Worm (Caenorhabditis elegans) whole organism, L4 larva: ENCODE results near the gene ipla-2.

Source experiments
- ZK546.5 ChIP-seq, 2 experiments: sonication (generic microtip); optimal IDR thresholded peaks; 2 replicates each; lab custom pipeline; 2017; ENCODE audit warnings: missing biosample characterization in 2 of 2, missing genetic modification characterization in 2 of 2
- aly-2 ChIP-seq: sonication (generic microtip); optimal IDR thresholded peaks from 2 replicates; lab custom pipeline; 2018; ENCODE audit warnings: missing biosample characterization, missing genetic modification characterization
- daf-12 ChIP-seq: fragments of 150-350 bp; optimal IDR thresholded peaks from 2 replicates; lab custom pipeline; 2014; ENCODE audit warnings: missing biosample characterization, missing genetic modification reagents, missing genetic modification characterization
- dmd-6 ChIP-seq: fragments of 200-800 bp; sonication (Bioruptor generic); IDR thresholded peaks from 2 replicates; pipeline ENCODE4 v1.3.6; 2022; ENCODE audit warnings: missing genetic modification reagents, missing genetic modification characterization, missing compliant biosample characterization
- egl-27 ChIP-seq: sonication (generic microtip); optimal IDR thresholded peaks from 3 replicates; lab custom pipeline; 2017; ENCODE audit warnings: missing biosample characterization, missing genetic modification reagents, missing genetic modification characterization
- lin-13 ChIP-seq: fragments of 150-350 bp; optimal IDR thresholded peaks from 2 replicates; lab custom pipeline; 2014; ENCODE audit warnings: missing biosample characterization, missing genetic modification reagents, missing genetic modification characterization
- mep-1 ChIP-seq: fragments of 150-350 bp; sonication (generic microtip); optimal IDR thresholded peaks from 3 replicates; lab custom pipeline; 2014; ENCODE audit warnings: missing biosample characterization, missing genetic modification characterization
- mxl-2 ChIP-seq: fragments of 200-800 bp; sonication (Bioruptor generic); conservative IDR thresholded peaks from 2 replicates; pipeline ENCODE4 v1.3.6; 2022; ENCODE audit warnings: missing genetic modification reagents, missing genetic modification characterization, missing compliant biosample characterization
- nhr-10 ChIP-seq: fragments of 150-350 bp; optimal IDR thresholded peaks from 2 replicates; lab custom pipeline; 2014; ENCODE audit warnings: missing biosample characterization, missing genetic modification characterization
- nhr-28 ChIP-seq: fragments of 150-350 bp; optimal IDR thresholded peaks from 2 replicates; lab custom pipeline; 2014; ENCODE audit warnings: missing biosample characterization, missing genetic modification characterization
- pha-4 ChIP-seq, 2 experiments: fragments of 150-350 bp in 1 of 2; fragments of 200-800 bp in 1 of 2; sonication (Bioruptor generic) in 1 of 2; IDR thresholded peaks in 1 of 2; optimal IDR thresholded peaks in 1 of 2; 2 replicates each; pipeline versions ENCODE4 v1.3.6 to Lab custom; 2014 to 2022; ENCODE audit warnings: missing genetic modification characterization in 2 of 2, missing genetic modification reagents in 2 of 2, missing biosample characterization in 1 of 2, missing compliant biosample characterization in 1 of 2
- unc-39 ChIP-seq: sonication (generic microtip); optimal IDR thresholded peaks from 2 replicates; lab custom pipeline; 2017; ENCODE audit warnings: missing biosample characterization, missing genetic modification characterization
- zag-1 ChIP-seq: fragments of 150-350 bp; optimal IDR thresholded peaks from 2 replicates; lab custom pipeline; 2014; ENCODE audit warnings: missing biosample characterization, missing genetic modification characterization
- zip-2 ChIP-seq: fragments of 150-350 bp; optimal IDR thresholded peaks from 2 replicates; lab custom pipeline; 2014; ENCODE audit warnings: missing biosample characterization, missing genetic modification characterization

ce11 chrX:9807377-9808048, 30.3 kb downstream of the ipla-2 start, which contains the start of gene lgc-47:
- TF ChIP-seq unc-39 (tag; lab: Kevin White, UChicago): no peak
- no peak for TF ChIP-seq pha-4 (GFP tag; IDR thresholded peaks at IDR 0.05; lab: Robert Waterston, UW)
- no peak for TF ChIP-seq pha-4 (tag; optimal IDR thresholded peaks at IDR 0.05; lab: Kevin White, UChicago)
- TF ChIP-seq nhr-10 (tag; lab: Kevin White, UChicago): no peak
- no peak for TF ChIP-seq ZK546.5 (tag; optimal IDR thresholded peaks at IDR 0.05; lab: Kevin White, UChicago)
- TF ChIP-seq zip-2 (tag; lab: Kevin White, UChicago): no peak
- no peak for TF ChIP-seq dmd-6 (GFP tag; lab: Robert Waterston, UW)
- no peak for TF ChIP-seq zag-1
- TF ChIP-seq mep-1 (tag; lab: Kevin White, UChicago): no peak
- no peak for TF ChIP-seq egl-27 (tag; lab: Kevin White, UChicago)
- no peak for TF ChIP-seq nhr-28
- TF ChIP-seq mxl-2 (GFP tag; lab: Robert Waterston, UW): no peak
- no peak for TF ChIP-seq lin-13 (GFP tag; lab: Kevin White, UChicago)
- TF ChIP-seq aly-2: no peak
- no peak for TF ChIP-seq daf-12
